Fruit fly (Drosophila melanogaster): ENCODE measurements around the gene SLIRP1.
A peak's percentile ranks its signal among the peaks of the same experiment; 100 is the strongest.

Gene SLIRP1

dm6 chrX:21365421-21365820, 46.3 kb upstream of the SLIRP1 start:
- TF ChIP-seq run (tag; optimal IDR thresholded peaks at IDR 0.05) (no peak), sug (tag; optimal IDR thresholded peaks at IDR 0.05) (peak; percentile 10), exex (tag; optimal IDR thresholded peaks at IDR 0.05) (peak; percentile 74), disco-r (GFP tag; optimal IDR thresholded peaks at IDR 0.05) (no peak), Poxn (GFP tag; IDR thresholded peaks at IDR 0.05) (no peak), hkb (optimal IDR thresholded peaks at IDR 0.05) (no peak), hkb (GFP tag; IDR thresholded peaks at IDR 0.05) (no peak), CG7556 (GFP tag; optimal IDR thresholded peaks at IDR 0.05) (no peak), CG34376 (GFP tag; optimal IDR thresholded peaks at IDR 0.05) (peak; percentile 41), CG16779 (GFP tag; IDR thresholded peaks at IDR 0.05) (no peak), CG17912 (GFP tag; optimal IDR thresholded peaks at IDR 0.05) (no peak), dmrt11E (tag; optimal IDR thresholded peaks at IDR 0.05) (no peak), onecut (GFP tag; IDR thresholded peaks at IDR 0.05) (no peak), Ravus (GFP tag; IDR thresholded peaks at IDR 0.05) (no peak), h (optimal IDR thresholded peaks at IDR 0.05) (no peak), Hsf (GFP tag; optimal IDR thresholded peaks at IDR 0.05) (no peak), CG3726 (GFP tag; IDR thresholded peaks at IDR 0.05) (no peak), CG12391 (tag; optimal IDR thresholded peaks at IDR 0.05) (no peak), danr (GFP tag; IDR thresholded peaks at IDR 0.05) (no peak), al (GFP tag; IDR thresholded peaks at IDR 0.05) (no peak), Blimp-1 (GFP tag; optimal IDR thresholded peaks at IDR 0.05) (no peak), sima (GFP tag; optimal IDR thresholded peaks at IDR 0.05) (no peak), CG2202 (tag; optimal IDR thresholded peaks at IDR 0.05) (no peak), Fer2 (tag; optimal IDR thresholded peaks at IDR 0.05) (no peak), CG11456 (GFP tag; IDR thresholded peaks at IDR 0.05) (no peak), maf-S (GFP tag; optimal IDR thresholded peaks at IDR 0.05) (no peak), CG2712 (tag; optimal IDR thresholded peaks at IDR 0.05) (no peak), CG42726 (GFP tag; IDR thresholded peaks at IDR 0.05; ENCODE audit: partially characterized antibody) (no peak), grn (GFP tag; optimal IDR thresholded peaks at IDR 0.05) (no peak), ind (GFP tag; optimal IDR thresholded peaks at IDR 0.05) (no peak), NK7.1 (GFP tag; optimal IDR thresholded peaks at IDR 0.05) (no peak), CG17359 (tag; optimal IDR thresholded peaks at IDR 0.05) (no peak), CG10959 (GFP tag; IDR thresholded peaks at IDR 0.05) (no peak), caup (GFP tag; optimal IDR thresholded peaks at IDR 0.05; ENCODE audit: severe bottlenecking) (no peak), CG10543 (GFP tag; optimal IDR thresholded peaks at IDR 0.05) (peak; percentile 11), sisA (GFP tag; IDR thresholded peaks at IDR 0.05) (no peak), CG4404 (GFP tag; IDR thresholded peaks at IDR 0.05) (no peak), CG14014 (GFP tag; IDR thresholded peaks at IDR 0.05) (no peak), tgo (GFP tag; IDR thresholded peaks at IDR 0.05) (no peak), Abd-B (GFP tag; optimal IDR thresholded peaks at IDR 0.05) (no peak), mirr (GFP tag; optimal IDR thresholded peaks at IDR 0.05) (peak; percentile 13), CkIIα-i1 (GFP tag; IDR thresholded peaks at IDR 0.05) (no peak), en (GFP tag; optimal IDR thresholded peaks at IDR 0.05) (no peak), CG2875 (GFP tag; optimal IDR thresholded peaks at IDR 0.05) (no peak), Gug (GFP tag; IDR thresholded peaks at IDR 0.05) (no peak)

Measured in whole organism, embryonic.